Fruit fly (Drosophila melanogaster): Measurements from ENCODE around the gene CG11563.

Gene CG11563

DNA sequence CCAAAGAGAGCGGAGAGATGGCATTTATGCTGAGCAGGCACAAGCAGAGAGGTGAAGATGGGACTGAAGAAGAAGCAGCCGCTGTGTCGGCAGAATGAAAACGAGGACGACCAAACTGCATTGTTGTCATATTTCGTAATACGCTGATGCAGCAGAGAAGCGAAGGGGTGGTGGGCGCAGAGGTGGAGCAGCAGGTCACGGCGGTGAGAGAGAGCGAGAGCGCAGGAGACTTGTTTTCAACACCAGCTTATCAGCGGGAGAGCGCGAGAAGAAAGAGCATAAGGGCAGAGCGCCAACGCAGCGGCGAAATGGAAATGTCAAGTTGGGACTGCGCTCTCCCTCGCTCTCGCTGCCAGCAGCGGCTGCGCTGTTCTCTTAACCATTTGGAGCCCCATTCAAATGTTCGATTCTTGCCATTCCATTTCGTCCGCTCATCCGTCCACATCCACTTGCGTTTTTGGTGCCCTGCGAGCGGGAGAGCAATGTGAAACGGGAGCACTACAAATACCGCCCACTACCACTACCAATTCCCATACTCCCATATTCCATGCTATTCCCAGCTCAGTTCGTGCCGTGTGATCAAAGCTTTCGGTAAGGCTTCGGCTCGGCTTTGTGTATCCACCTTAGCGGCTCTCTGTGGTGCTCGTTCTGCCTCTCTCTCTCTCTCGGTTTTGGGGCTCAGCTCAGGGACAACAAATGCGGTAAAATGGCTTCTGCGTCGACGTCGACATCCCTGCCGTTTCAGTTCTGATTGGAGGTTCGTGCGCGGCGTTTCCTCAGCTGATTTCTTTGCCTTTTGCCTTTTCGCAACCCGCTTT is 23.3 kb upstream of the CG11563 start, which contains the start of gene ttk (continued):
- TF ChIP-seq CG31441 (GFP tag; IDR thresholded peaks at IDR 0.05) = no peak
- TF ChIP-seq Dbx (GFP tag; IDR thresholded peaks at IDR 0.05) = peak; percentile 27; the same call in 1 of the 3 replicates
- TF ChIP-seq chinmo (GFP tag; IDR thresholded peaks at IDR 0.05; ENCODE audit: partially characterized antibody) = peak; percentile 74; the same call in 2 of the 4 replicates
- TF ChIP-seq Pdp1 (GFP tag; optimal IDR thresholded peaks at IDR 0.05) = peak in 1 of 2 experiments; percentile 91
- no peak; the same call in 1 of the 3 replicates for TF ChIP-seq Doc3 (GFP tag; IDR thresholded peaks at IDR 0.05; ENCODE audit: partially characterized antibody)
- TF ChIP-seq CG32532 (GFP tag; IDR thresholded peaks at IDR 0.05) = peak; percentile 56; the same call in 1 of the 2 replicates
- TF ChIP-seq Trl (optimal IDR thresholded peaks at IDR 0.05) = peak; percentile 95 to 97
- TF ChIP-seq Trl (GFP tag; optimal IDR thresholded peaks at IDR 0.05) = peak; percentile 41
- TF ChIP-seq phol (tag; optimal IDR thresholded peaks at IDR 0.05) = no peak
- TF ChIP-seq Nf-YB (GFP tag; optimal IDR thresholded peaks at IDR 0.05) = peak; percentile 0
- peak; percentile 8; the same call in 1 of the 3 replicates for TF ChIP-seq ci (GFP tag; IDR thresholded peaks at IDR 0.05)
- peak; percentile 94 for TF ChIP-seq kni (GFP tag; optimal IDR thresholded peaks at IDR 0.05)
- TF ChIP-seq CG9797 (GFP tag; optimal IDR thresholded peaks at IDR 0.05) = no peak
- TF ChIP-seq HLH4C (GFP tag; IDR thresholded peaks at IDR 0.05; ENCODE audit: partially characterized antibody) = 0 out of 3 replicates have a peak, but pooled peaks have one; percentile 16
- 0 out of 2 replicates have a peak, but pooled peaks have one; percentile 9 for TF ChIP-seq CG32767 (GFP tag; IDR thresholded peaks at IDR 0.05)
- no peak for TF ChIP-seq CkIIα-i1 (GFP tag; IDR thresholded peaks at IDR 0.05)
- no peak for TF ChIP-seq rib (GFP tag; IDR thresholded peaks at IDR 0.05)
- peak; percentile 58 for TF ChIP-seq chn (GFP tag; optimal IDR thresholded peaks at IDR 0.05)
- 0 out of 3 replicates have a peak, but pooled peaks have one; percentile 11 for TF ChIP-seq z (GFP tag; IDR thresholded peaks at IDR 0.05)
- no peak for TF ChIP-seq danr (GFP tag; IDR thresholded peaks at IDR 0.05)
- peak; percentile 41 for TF ChIP-seq hbn (GFP tag; IDR thresholded peaks at IDR 0.05; ENCODE audit: partially characterized antibody)
- peak; percentile 45; the same call in 2 of the 4 replicates for TF ChIP-seq Dll (GFP tag; IDR thresholded peaks at IDR 0.05; ENCODE audit: partially characterized antibody)
- peak; percentile 78 for TF ChIP-seq Adf1 (GFP tag; IDR thresholded peaks at IDR 0.05)
- TF ChIP-seq Sox100B (GFP tag; optimal IDR thresholded peaks at IDR 0.05) = no peak
- TF ChIP-seq onecut (GFP tag; IDR thresholded peaks at IDR 0.05) = no peak
- TF ChIP-seq CG8924 (tag; optimal IDR thresholded peaks at IDR 0.05) = peak; percentile 6
- peak; percentile 53 for TF ChIP-seq CG13287 (GFP tag; IDR thresholded peaks at IDR 0.05; ENCODE audit: partially characterized antibody)
- peak; percentile 48 for TF ChIP-seq lbe (GFP tag; optimal IDR thresholded peaks at IDR 0.05)
- peak; percentile 90 for TF ChIP-seq CG17385 (GFP tag; optimal IDR thresholded peaks at IDR 0.05)

DNA sequence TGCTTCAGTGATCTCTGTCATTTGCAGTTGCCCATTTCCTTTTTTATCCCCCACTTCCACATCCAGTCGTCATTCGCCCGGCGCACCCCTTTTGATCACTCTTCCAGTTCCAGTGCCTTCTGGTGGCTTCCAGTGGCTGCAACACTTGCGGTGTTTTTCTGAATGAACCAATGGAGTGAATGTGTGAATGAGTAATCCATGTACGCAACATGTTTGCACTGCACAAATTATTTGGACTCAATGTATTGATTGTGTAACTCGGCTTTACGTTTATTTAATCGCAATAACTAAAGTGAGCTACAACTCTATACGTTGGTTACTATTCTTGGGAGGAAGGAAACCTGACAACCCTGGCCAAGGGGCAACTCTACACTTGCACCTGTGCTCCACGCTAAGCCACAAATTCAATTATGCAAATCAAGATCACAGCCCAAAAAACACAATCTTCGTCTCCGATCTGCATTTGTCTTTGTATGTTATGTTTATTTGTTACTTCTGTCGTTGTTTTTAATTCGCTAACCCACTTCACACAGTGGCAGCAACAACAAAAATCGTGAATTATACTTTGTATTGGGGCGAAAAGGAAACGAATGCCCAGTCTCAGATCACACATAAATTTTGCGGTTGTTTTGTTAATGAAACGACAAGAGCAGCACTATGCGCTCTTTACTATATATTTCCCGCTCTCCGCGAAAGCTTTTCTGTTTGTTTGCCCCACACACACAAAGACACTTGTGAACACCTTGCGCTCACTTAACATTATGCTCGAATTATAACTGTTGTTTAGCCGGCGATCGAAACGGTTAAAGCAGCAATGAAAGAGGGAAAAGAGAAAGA is 21.7 kb upstream of the CG11563 start:
- no peak for TF ChIP-seq kah (GFP tag; optimal IDR thresholded peaks at IDR 0.05)
- TF ChIP-seq bab2 (GFP tag; optimal IDR thresholded peaks at IDR 0.05) = no peak
- no peak for TF ChIP-seq jumu (GFP tag; optimal IDR thresholded peaks at IDR 0.05)
- no peak for TF ChIP-seq CG13775 (GFP tag; optimal IDR thresholded peaks at IDR 0.05)
- TF ChIP-seq ftz-f1 (GFP tag; optimal IDR thresholded peaks at IDR 0.05) = no peak
- no peak for TF ChIP-seq Scr (GFP tag; IDR thresholded peaks at IDR 0.05; ENCODE audit: partially characterized antibody)
- TF ChIP-seq mld (GFP tag; IDR thresholded peaks at IDR 0.05; ENCODE audit: partially characterized antibody) = no peak
- TF ChIP-seq CG7963 (GFP tag; IDR thresholded peaks at IDR 0.05; ENCODE audit: partially characterized antibody) = no peak
- TF ChIP-seq mirr (GFP tag; optimal IDR thresholded peaks at IDR 0.05) = peak; percentile 31
- TF ChIP-seq Hmr (GFP tag; optimal IDR thresholded peaks at IDR 0.05) = no peak
- TF ChIP-seq Deaf1 (tag; optimal IDR thresholded peaks at IDR 0.05) = peak; percentile 35
- TF ChIP-seq bowl (GFP tag; IDR thresholded peaks at IDR 0.05) = no peak
- TF ChIP-seq Ada2b (GFP tag; IDR thresholded peaks at IDR 0.05) = no peak
- no peak for TF ChIP-seq CG12236 (GFP tag; optimal IDR thresholded peaks at IDR 0.05)
- TF ChIP-seq PHDP (tag; optimal IDR thresholded peaks at IDR 0.05) = no peak
- no peak for TF ChIP-seq unpg (GFP tag; optimal IDR thresholded peaks at IDR 0.05)
- TF ChIP-seq seq (GFP tag; IDR thresholded peaks at IDR 0.05) = no peak
- TF ChIP-seq pan (optimal IDR thresholded peaks at IDR 0.05) = no peak
- TF ChIP-seq pan (GFP tag; optimal IDR thresholded peaks at IDR 0.05 in 1 of 2, IDR thresholded peaks at IDR 0.05 in 1 of 2) = no peak
